Worm (Caenorhabditis elegans) whole organism, young adult: Measurements from ENCODE around the gene bcl-11.

ENCODE experiments used
- lin-35 ChIP-seq, 3 experiments: fragments of 150-350 bp in 2 of 3; sonication (generic microtip) in 1 of 3; optimal IDR thresholded peaks; 2 replicates each; lab custom pipeline; 2014 to 2018; ENCODE audit warnings: missing biosample characterization in 3 of 3, missing genetic modification characterization in 3 of 3, missing genetic modification reagents in 3 of 3
- madf-8 ChIP-seq: fragments of 200-800 bp; sonication (Bioruptor generic); conservative IDR thresholded peaks from 2 replicates; pipeline ENCODE4 v1.3.6; 2022; ENCODE audit warnings: missing genetic modification reagents, missing genetic modification characterization, missing compliant biosample characterization
- rcor-1 ChIP-seq: fragments of 200-800 bp; sonication (Bioruptor generic); IDR thresholded peaks from 2 replicates; pipeline ENCODE4 v1.3.6; 2022; ENCODE audit warnings: missing genetic modification reagents, missing genetic modification characterization, missing compliant biosample characterization
- sea-2 ChIP-seq: fragments of 200-800 bp; sonication (Bioruptor generic); IDR thresholded peaks from 2 replicates; pipeline ENCODE4 v1.3.6; 2022; ENCODE audit warnings: missing genetic modification characterization, missing compliant biosample characterization
- ztf-18 ChIP-seq: sonication (generic microtip); optimal IDR thresholded peaks from 2 replicates; lab custom pipeline; 2016; ENCODE audit warnings: missing genotype, mild to moderate bottlenecking, missing genetic modification characterization, missing compliant biosample characterization

- TF ChIP-seq sea-2 (GFP tag; lab: Robert Waterston, UW) (no peak), rcor-1 (GFP tag; lab: Robert Waterston, UW) (no peak), lin-35 (GFP tag; optimal IDR thresholded peaks at IDR 0.05; lab: Kevin White, UChicago) (no peak), ztf-18 (tag; lab: Kevin White, UChicago) (no peak), madf-8 (no peak)
Observed at ce11 chrV:6352350-6352749, 3.5 kb upstream of the bcl-11 start.
